Worm (Caenorhabditis elegans): Measurements from ENCODE around the gene C17C3.15.

DNA sequence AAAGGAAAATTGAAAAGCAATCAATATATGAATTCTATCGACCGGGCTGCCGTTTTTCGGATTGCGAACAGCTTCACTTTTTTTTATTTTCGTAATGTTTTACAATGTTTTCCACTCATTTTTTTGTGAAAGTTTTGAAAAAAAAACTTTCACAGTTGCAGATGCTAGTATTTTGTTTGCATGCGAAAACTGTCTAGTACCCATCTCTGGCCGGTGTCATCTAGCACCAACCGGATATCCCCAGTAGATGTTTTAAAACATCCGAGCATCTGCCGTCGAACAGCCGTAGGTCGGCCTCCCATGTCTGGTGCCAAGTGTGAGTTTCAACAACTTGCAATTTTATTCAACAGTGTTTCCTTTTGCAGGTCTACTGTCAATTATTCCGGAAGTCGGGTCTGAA, 49.0 kb upstream of the C17C3.15 start, which contains the start of gene ZK177.12:
- TF ChIP-seq aly-2 (tag; optimal IDR thresholded peaks at IDR 0.05) (no peak), blmp-1 (tag; optimal IDR thresholded peaks at IDR 0.05) (no peak), sup-37 (GFP tag; optimal IDR thresholded peaks at IDR 0.05) (no peak), vab-15 (tag; optimal IDR thresholded peaks at IDR 0.05) (no peak), unc-30 (tag; optimal IDR thresholded peaks at IDR 0.05) (no peak), fkh-10 (GFP tag; optimal IDR thresholded peaks at IDR 0.05) (no peak), pqm-1 (tag; optimal IDR thresholded peaks at IDR 0.05) (no peak), snpc-4 (tag; optimal IDR thresholded peaks at IDR 0.05) (no peak), zag-1 (tag; optimal IDR thresholded peaks at IDR 0.05) (no peak), alr-1 (tag; optimal IDR thresholded peaks at IDR 0.05; ENCODE audit: borderline replicate concordance) (no peak), lin-35 (GFP tag; optimal IDR thresholded peaks at IDR 0.05) (no peak)
